Worm (Caenorhabditis elegans): Measurements from ENCODE around the gene K06H6.2.

The K06H6.2 gene

DNA sequence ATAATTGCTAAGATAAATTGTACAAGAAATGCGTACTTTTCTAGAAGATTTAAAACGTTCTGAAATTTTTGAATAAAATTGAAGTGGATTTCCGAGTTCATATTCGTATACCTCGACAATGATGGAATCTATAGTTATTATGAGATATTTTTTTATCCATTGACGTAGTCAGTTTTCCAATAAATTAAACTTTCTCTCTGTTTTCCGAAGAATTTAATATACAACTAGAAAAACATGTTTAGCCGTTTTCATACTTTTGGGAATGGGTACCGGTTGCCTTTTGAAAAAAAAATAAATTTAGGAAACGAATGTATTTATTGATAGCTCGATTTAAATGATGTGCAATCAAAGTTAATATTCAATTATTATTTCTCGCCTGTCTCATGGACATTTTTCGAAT, 23.3 kb downstream of the K06H6.2 start, which contains the start of gene srw-109:
Gene srw-109 (minus strand): TSS at position 101 of the 400 bp plus-strand sequence.
- TF ChIP-seq ceh-82 (tag; optimal IDR thresholded peaks at IDR 0.05) (no peak), nhr-237 (tag; optimal IDR thresholded peaks at IDR 0.05) (no peak), eor-1 (tag; optimal IDR thresholded peaks at IDR 0.05) (no peak), elt-3 (tag; optimal IDR thresholded peaks at IDR 0.05) (no peak), egl-27 (tag; optimal IDR thresholded peaks at IDR 0.05) (no peak), snpc-4 (tag; optimal IDR thresholded peaks at IDR 0.05) (no peak), egl-5 (tag; optimal IDR thresholded peaks at IDR 0.05) (no peak), ztf-4 (tag; optimal IDR thresholded peaks at IDR 0.05) (no peak)

DNA sequence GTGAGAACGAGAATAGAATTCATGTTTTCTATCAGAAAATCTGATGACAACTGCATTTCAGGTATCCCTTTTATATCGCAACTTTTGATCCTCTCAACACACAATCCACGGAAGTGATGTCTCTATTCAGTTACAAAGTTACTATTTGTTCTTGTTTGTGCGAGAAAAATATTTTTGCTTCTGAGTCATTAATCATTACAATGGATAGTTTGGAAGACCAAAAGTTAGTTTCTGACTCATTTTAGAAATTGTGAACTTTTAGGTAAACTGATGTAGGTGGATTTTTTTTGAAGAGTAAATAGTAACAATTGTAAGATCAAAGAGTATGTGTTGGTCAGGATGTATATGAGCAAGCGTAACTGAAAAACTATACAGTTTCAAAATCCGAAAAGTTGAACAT, 24.1 kb downstream of the K06H6.2 start, which contains the start of gene srlf-36:
Gene srlf-36 (minus strand): TSS at position 101 of the 400 bp plus-strand sequence.
- TF ChIP-seq nfya-1 (tag; optimal IDR thresholded peaks at IDR 0.05; ENCODE audit: insufficient read depth), result no peak
- no peak for TF ChIP-seq nhr-28 (tag; optimal IDR thresholded peaks at IDR 0.05)
- no peak for TF ChIP-seq ceh-16 (tag; optimal IDR thresholded peaks at IDR 0.05)
- TF ChIP-seq hmg-11 (tag; optimal IDR thresholded peaks at IDR 0.05), result no peak
- TF ChIP-seq ztf-11 (tag; optimal IDR thresholded peaks at IDR 0.05), result no peak
- TF ChIP-seq ceh-9 (tag; optimal IDR thresholded peaks at IDR 0.05), result no peak
- no peak for TF ChIP-seq nhr-25 (tag; optimal IDR thresholded peaks at IDR 0.05)
- TF ChIP-seq pqm-1 (tag; optimal IDR thresholded peaks at IDR 0.05), result no peak

DNA sequence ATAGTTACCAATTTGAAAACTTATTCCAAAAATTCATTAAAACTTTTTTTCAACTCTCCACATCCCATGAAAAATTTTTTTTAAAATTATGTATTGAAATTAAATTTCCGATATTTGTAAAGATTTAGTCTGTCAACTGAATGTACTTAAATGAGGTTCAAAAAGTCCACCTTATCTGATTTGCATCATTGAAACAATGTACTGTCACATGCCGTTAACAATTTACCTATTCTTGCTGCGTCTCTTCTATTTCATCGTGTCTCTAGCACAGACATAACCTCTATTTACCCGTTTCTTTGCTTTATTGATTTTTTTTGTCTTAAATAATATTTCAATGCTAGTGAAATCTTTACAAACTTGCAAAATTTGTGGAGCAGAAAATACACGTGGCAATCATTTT, 24.6 kb downstream of the K06H6.2 start, which contains the start of gene nhr-90:
Gene nhr-90 (plus strand): TSS at position 296 of the 400 bp plus-strand sequence.
- TF ChIP-seq elt-2 (tag; optimal IDR thresholded peaks at IDR 0.05), result peak; percentile 41
- peak; percentile 25 for TF ChIP-seq nhr-23 (tag; optimal IDR thresholded peaks at IDR 0.05)
- TF ChIP-seq nhr-25 (tag; optimal IDR thresholded peaks at IDR 0.05), result peak; percentile 17
- TF ChIP-seq nhr-76 (tag; optimal IDR thresholded peaks at IDR 0.05), result no peak
- TF ChIP-seq pqm-1 (tag; optimal IDR thresholded peaks at IDR 0.05), result peak; percentile 31
- TF ChIP-seq mdl-1 (tag; optimal IDR thresholded peaks at IDR 0.05), result no peak
- TF ChIP-seq fkh-2 (tag; optimal IDR thresholded peaks at IDR 0.05), result no peak
- no peak for TF ChIP-seq zag-1 (tag; optimal IDR thresholded peaks at IDR 0.05)
- TF ChIP-seq ceh-28 (tag; optimal IDR thresholded peaks at IDR 0.05), result peak; percentile 44
- TF ChIP-seq snpc-4 (tag; optimal IDR thresholded peaks at IDR 0.05), result peak; percentile 5
- peak; percentile 36 for TF ChIP-seq elt-1 (tag; optimal IDR thresholded peaks at IDR 0.05)
- TF ChIP-seq ZK546.5 (tag; optimal IDR thresholded peaks at IDR 0.05), result no peak

DNA sequence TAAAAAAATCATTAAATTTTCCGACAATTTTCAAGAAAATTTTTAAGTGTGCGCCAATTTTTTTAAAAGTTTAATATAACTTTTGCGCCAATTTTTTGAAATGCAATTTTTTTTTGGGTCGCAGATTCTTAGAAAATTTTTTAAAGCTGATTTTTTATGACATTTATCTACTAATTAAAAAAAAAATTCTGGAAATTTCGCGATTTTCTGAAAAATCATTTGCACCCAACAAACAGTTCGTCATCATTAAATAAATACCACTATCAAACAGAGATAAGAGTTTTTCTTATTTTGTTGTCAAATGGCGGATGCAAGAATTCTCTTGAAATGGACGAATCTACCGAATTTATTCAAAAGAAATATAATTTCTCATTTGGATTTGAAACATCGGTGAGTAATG, 29.7 kb downstream of the K06H6.2 start, which contains the start of gene F48G7.13:
Gene F48G7.13 (plus strand): TSS at position 301 of the 400 bp plus-strand sequence.
- no peak for TF ChIP-seq zag-1 (tag; optimal IDR thresholded peaks at IDR 0.05)
- no peak for TF ChIP-seq nfya-1 (tag; optimal IDR thresholded peaks at IDR 0.05; ENCODE audit: insufficient read depth)
- TF ChIP-seq R02D3.7 (tag; optimal IDR thresholded peaks at IDR 0.05), result no peak
- no peak for TF ChIP-seq nhr-12 (tag; optimal IDR thresholded peaks at IDR 0.05)
- no peak for TF ChIP-seq egl-27 (tag; optimal IDR thresholded peaks at IDR 0.05)
- no peak for TF ChIP-seq lsy-12 (tag; optimal IDR thresholded peaks at IDR 0.05)
- TF ChIP-seq fkh-10 (GFP tag; optimal IDR thresholded peaks at IDR 0.05), result no peak
- TF ChIP-seq ama-1 (optimal IDR thresholded peaks at IDR 0.05), result no peak
- no peak for TF ChIP-seq hmg-11 (tag; optimal IDR thresholded peaks at IDR 0.05)
- TF ChIP-seq egl-5 (tag; optimal IDR thresholded peaks at IDR 0.05), result no peak
- TF ChIP-seq elt-1 (tag; optimal IDR thresholded peaks at IDR 0.05), result no peak
- TF ChIP-seq nhr-28 (tag; optimal IDR thresholded peaks at IDR 0.05), result no peak
- no peak for TF ChIP-seq pqm-1 (tag; optimal IDR thresholded peaks at IDR 0.05)
- TF ChIP-seq nhr-67 (tag; optimal IDR thresholded peaks at IDR 0.05), result no peak
- TF ChIP-seq fos-1 (tag; optimal IDR thresholded peaks at IDR 0.05), result no peak
- TF ChIP-seq nhr-76 (tag; optimal IDR thresholded peaks at IDR 0.05), result no peak

DNA sequence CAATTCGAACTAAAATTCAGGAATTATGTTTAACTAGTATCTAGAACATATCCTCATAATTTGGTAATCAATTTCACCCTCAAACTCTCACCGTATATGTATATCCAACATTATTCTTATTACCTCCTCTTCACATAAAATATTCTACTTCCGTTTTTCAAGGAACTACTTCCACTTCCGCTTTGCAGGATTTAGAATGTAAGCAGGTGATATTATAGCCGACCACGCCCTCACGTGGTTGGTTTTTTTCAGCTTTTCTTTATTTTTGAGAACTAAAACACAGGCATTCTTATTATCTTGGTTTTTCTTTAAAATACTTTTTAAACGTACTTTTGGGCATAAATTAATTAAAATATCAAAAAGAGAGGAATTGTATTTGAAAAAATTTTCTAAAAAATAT, 32.3 kb downstream of the K06H6.2 start:
- TF ChIP-seq nhr-11 (tag; optimal IDR thresholded peaks at IDR 0.05) (peak; percentile 38), nhr-67 (tag; optimal IDR thresholded peaks at IDR 0.05) (no peak)

DNA sequence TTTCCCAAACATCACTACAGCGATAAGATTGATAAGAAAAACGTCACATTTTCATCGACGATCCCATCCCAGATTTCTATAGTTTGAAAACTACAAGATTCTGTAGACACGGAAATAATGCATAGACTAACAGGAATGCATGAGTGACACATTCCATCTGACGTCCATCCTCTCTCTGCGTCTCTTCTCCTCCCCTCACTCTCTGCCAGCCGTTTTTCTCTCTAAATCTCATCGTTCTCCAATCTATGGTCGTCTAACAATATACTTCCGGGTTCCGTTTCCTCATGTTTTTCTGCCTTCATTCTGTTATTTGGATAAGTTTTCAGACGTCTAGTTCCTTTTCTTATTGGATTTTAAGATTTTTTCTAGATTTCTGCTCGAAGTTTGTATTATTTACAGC, 33.5 kb downstream of the K06H6.2 start, which contains the start of gene F48G7.4:
Gene F48G7.4 (plus strand): TSS at position 400 of the 400 bp plus-strand sequence.
- TF ChIP-seq nhr-12 (tag; optimal IDR thresholded peaks at IDR 0.05) (no peak), hmg-11 (tag; optimal IDR thresholded peaks at IDR 0.05) (peak; percentile 84), fkh-2 (tag; optimal IDR thresholded peaks at IDR 0.05) (no peak), elt-1 (tag; optimal IDR thresholded peaks at IDR 0.05) (peak; percentile 64), ceh-82 (tag; optimal IDR thresholded peaks at IDR 0.05) (no peak), unc-39 (tag; optimal IDR thresholded peaks at IDR 0.05) (no peak), ama-1 (optimal IDR thresholded peaks at IDR 0.05) (no peak), ztf-4 (tag; optimal IDR thresholded peaks at IDR 0.05) (no peak), egl-5 (tag; optimal IDR thresholded peaks at IDR 0.05) (no peak), mml-1 (tag; optimal IDR thresholded peaks at IDR 0.05) (no peak), ceh-28 (tag; optimal IDR thresholded peaks at IDR 0.05) (peak; percentile 74), unc-62 (GFP tag; optimal IDR thresholded peaks at IDR 0.05) (peak; percentile 94), skn-1 (tag; optimal IDR thresholded peaks at IDR 0.05) (no peak), lin-15B (tag; optimal IDR thresholded peaks at IDR 0.05) (peak; percentile 66), sea-2 (GFP tag; optimal IDR thresholded peaks at IDR 0.05) (no peak), nhr-67 (tag; optimal IDR thresholded peaks at IDR 0.05) (no peak), pha-4 (tag; optimal IDR thresholded peaks at IDR 0.05) (no peak), eor-1 (tag; optimal IDR thresholded peaks at IDR 0.05) (no peak), mdl-1 (tag; optimal IDR thresholded peaks at IDR 0.05) (peak; percentile 22), nhr-77 (tag; optimal IDR thresholded peaks at IDR 0.05) (no peak), nhr-28 (tag; optimal IDR thresholded peaks at IDR 0.05) (no peak), nhr-23 (tag; optimal IDR thresholded peaks at IDR 0.05) (peak; percentile 73), tbx-2 (tag; optimal IDR thresholded peaks at IDR 0.05) (peak; percentile 57), ceh-9 (tag; optimal IDR thresholded peaks at IDR 0.05) (no peak)

Measured in whole organism, L3 larva.